Worm (Caenorhabditis elegans) whole organism, L2 larva: Measurements from ENCODE around the gene pld-1.

ENCODE experiments used
- C34F6.9 ChIP-seq: fragments of 150-350 bp; optimal IDR thresholded peaks from 2 replicates; lab custom pipeline; 2014; ENCODE audit warnings: missing biosample characterization, missing genetic modification characterization
- F13H6.1 ChIP-seq: sonication (generic microtip); optimal IDR thresholded peaks from 2 replicates; lab custom pipeline; 2016; ENCODE audit warnings: missing genetic modification characterization, missing compliant biosample characterization
- R02D3.7 ChIP-seq: fragments of 150-350 bp; optimal IDR thresholded peaks from 2 replicates; lab custom pipeline; 2014; ENCODE audit warnings: missing biosample characterization, missing genetic modification characterization
- alr-1 ChIP-seq: fragments of 150-350 bp; optimal IDR thresholded peaks from 2 replicates; lab custom pipeline; 2014; ENCODE audit warnings: missing biosample characterization, missing genetic modification characterization
- aly-2 ChIP-seq: fragments of 150-350 bp; optimal IDR thresholded peaks from 2 replicates; lab custom pipeline; 2014; ENCODE audit warnings: missing biosample characterization, missing genetic modification characterization
- ama-1 ChIP-seq: fragments of 150-350 bp; optimal IDR thresholded peaks from 2 replicates; lab custom pipeline; 2018; ENCODE audit warnings: inconsistent platforms
- blmp-1 ChIP-seq: sonication (generic microtip); optimal IDR thresholded peaks from 2 replicates; lab custom pipeline; 2017; ENCODE audit warnings: missing genetic modification characterization, mild to moderate bottlenecking, missing compliant biosample characterization, antibody characterized with exemption, moderate library complexity; ENCODE audit not compliant: insufficient read depth
- ceh-16 ChIP-seq: fragments of 150-350 bp; optimal IDR thresholded peaks from 2 replicates; lab custom pipeline; 2014; ENCODE audit warnings: missing biosample characterization, missing genetic modification characterization
- ceh-82 ChIP-seq: fragments of 150-350 bp; optimal IDR thresholded peaks from 2 replicates; lab custom pipeline; 2014; ENCODE audit warnings: missing biosample characterization, missing genetic modification characterization
- crh-2 ChIP-seq: sonication (generic microtip); optimal IDR thresholded peaks from 2 replicates; lab custom pipeline; 2017; ENCODE audit warnings: missing biosample characterization, missing genetic modification characterization
- dmd-4 ChIP-seq: sonication (generic microtip); optimal IDR thresholded peaks from 2 replicates; lab custom pipeline; 2017; ENCODE audit warnings: missing biosample characterization, missing genetic modification characterization
- egl-27 ChIP-seq: sonication (generic microtip); optimal IDR thresholded peaks from 3 replicates; lab custom pipeline; 2017; ENCODE audit warnings: missing biosample characterization, missing genetic modification reagents, missing genetic modification characterization
- elt-1 ChIP-seq: fragments of 150-350 bp; optimal IDR thresholded peaks from 2 replicates; lab custom pipeline; 2014; ENCODE audit warnings: missing biosample characterization, missing genetic modification characterization
- elt-3 ChIP-seq: sonication (generic microtip); optimal IDR thresholded peaks from 2 replicates; lab custom pipeline; 2017; ENCODE audit warnings: missing biosample characterization, missing genetic modification characterization
- fos-1 ChIP-seq: fragments of 150-350 bp; optimal IDR thresholded peaks from 2 replicates; lab custom pipeline; 2014; ENCODE audit warnings: missing biosample characterization, missing genetic modification characterization
- gmeb-1 ChIP-seq: fragments of 150-350 bp; optimal IDR thresholded peaks from 2 replicates; lab custom pipeline; 2014; ENCODE audit warnings: missing biosample characterization, missing genetic modification characterization
- lin-11 ChIP-seq: fragments of 150-350 bp; sonication (generic microtip); optimal IDR thresholded peaks from 2 replicates; lab custom pipeline; 2014; ENCODE audit warnings: missing biosample characterization, missing genetic modification characterization, inconsistent platforms, mixed read lengths
- lin-13 ChIP-seq: fragments of 150-350 bp; optimal IDR thresholded peaks from 2 replicates; lab custom pipeline; 2014; ENCODE audit warnings: missing biosample characterization, missing genetic modification reagents, missing genetic modification characterization
- mab-5 ChIP-seq: fragments of 150-350 bp; optimal IDR thresholded peaks from 2 replicates; lab custom pipeline; 2014; ENCODE audit warnings: missing biosample characterization, missing genetic modification characterization
- mbf-1 ChIP-seq: sonication (generic microtip); optimal IDR thresholded peaks from 2 replicates; lab custom pipeline; 2017; ENCODE audit warnings: missing biosample characterization, missing genetic modification characterization
- mdl-1 ChIP-seq, 2 experiments: fragments of 150-350 bp in 1 of 2; sonication (generic microtip) in 1 of 2; optimal IDR thresholded peaks; 2 replicates each; lab custom pipeline; 2017; ENCODE audit warnings: missing biosample characterization in 2 of 2, missing genetic modification characterization in 2 of 2
- nhr-10 ChIP-seq: sonication (generic microtip); optimal IDR thresholded peaks from 2 replicates; lab custom pipeline; 2017; ENCODE audit warnings: missing biosample characterization, missing genetic modification characterization
- nhr-12 ChIP-seq: fragments of 150-350 bp; optimal IDR thresholded peaks from 2 replicates; lab custom pipeline; 2014; ENCODE audit warnings: missing biosample characterization, missing genetic modification characterization
- nhr-129 ChIP-seq: fragments of 150-350 bp; optimal IDR thresholded peaks from 2 replicates; lab custom pipeline; 2014; ENCODE audit warnings: missing biosample characterization, missing genetic modification characterization
- nhr-21 ChIP-seq: fragments of 150-350 bp; optimal IDR thresholded peaks from 2 replicates; lab custom pipeline; 2014; ENCODE audit warnings: missing biosample characterization, missing genetic modification characterization
- nhr-23 ChIP-seq: fragments of 150-350 bp; optimal IDR thresholded peaks from 2 replicates; lab custom pipeline; 2014; ENCODE audit warnings: missing biosample characterization, missing genetic modification reagents, missing genetic modification characterization
- nhr-237 ChIP-seq: fragments of 150-350 bp; optimal IDR thresholded peaks from 2 replicates; lab custom pipeline; 2014; ENCODE audit warnings: missing biosample characterization, missing genetic modification characterization
- nhr-25 ChIP-seq: fragments of 150-350 bp; sonication (generic microtip); optimal IDR thresholded peaks from 3 replicates; lab custom pipeline; 2014; ENCODE audit warnings: missing biosample characterization, missing genetic modification characterization
- nhr-77 ChIP-seq: fragments of 150-350 bp; optimal IDR thresholded peaks from 2 replicates; lab custom pipeline; 2014; ENCODE audit warnings: missing biosample characterization, missing genetic modification characterization
- peb-1 ChIP-seq: fragments of 150-350 bp; optimal IDR thresholded peaks from 2 replicates; lab custom pipeline; 2014; ENCODE audit warnings: missing biosample characterization, missing genetic modification characterization
- sem-4 ChIP-seq: fragments of 150-350 bp; optimal IDR thresholded peaks from 2 replicates; lab custom pipeline; 2014; ENCODE audit warnings: missing biosample characterization, missing genetic modification reagents, missing genetic modification characterization
- skn-1 ChIP-seq: sonication (generic microtip); optimal IDR thresholded peaks from 2 replicates; lab custom pipeline; 2017; ENCODE audit warnings: missing biosample characterization, missing genetic modification characterization
- sma-3 ChIP-seq: sonication (generic microtip); optimal IDR thresholded peaks from 2 replicates; lab custom pipeline; 2016; ENCODE audit warnings: missing genetic modification reagents, missing genetic modification characterization, missing compliant biosample characterization
- sma-9 ChIP-seq, 2 experiments: fragments of 150-350 bp in 1 of 2; sonication (generic microtip) in 1 of 2; optimal IDR thresholded peaks; 2 replicates each; lab custom pipeline; 2014 to 2016; ENCODE audit warnings: missing genetic modification characterization in 2 of 2, mild to moderate bottlenecking in 1 of 2, missing biosample characterization in 1 of 2, missing compliant biosample characterization in 1 of 2, missing genetic modification reagents in 1 of 2, moderate library complexity in 1 of 2
- snpc-4 ChIP-seq: fragments of 150-350 bp; optimal IDR thresholded peaks from 2 replicates; lab custom pipeline; 2014; ENCODE audit warnings: missing biosample characterization, missing genetic modification characterization
- unc-39 ChIP-seq: fragments of 150-350 bp; optimal IDR thresholded peaks from 2 replicates; lab custom pipeline; 2014; ENCODE audit warnings: missing biosample characterization, missing genetic modification characterization
- unc-55 ChIP-seq: fragments of 150-350 bp; sonication (generic microtip); optimal IDR thresholded peaks from 3 replicates; lab custom pipeline; 2014; ENCODE audit warnings: missing biosample characterization, missing genetic modification reagents, missing genetic modification characterization
- unc-62 ChIP-seq: fragments of 150-350 bp; optimal IDR thresholded peaks from 2 replicates; lab custom pipeline; 2014; ENCODE audit warnings: missing biosample characterization, missing genetic modification reagents, missing genetic modification characterization
- zag-1 ChIP-seq: fragments of 150-350 bp; optimal IDR thresholded peaks from 2 replicates; lab custom pipeline; 2014; ENCODE audit warnings: missing biosample characterization, missing genetic modification characterization
- ztf-11 ChIP-seq: sonication (generic microtip); optimal IDR thresholded peaks from 2 replicates; lab custom pipeline; 2017; ENCODE audit warnings: missing biosample characterization, missing genetic modification characterization
- ztf-4 ChIP-seq: fragments of 150-350 bp; optimal IDR thresholded peaks from 2 replicates; lab custom pipeline; 2014; ENCODE audit warnings: missing biosample characterization, missing genetic modification characterization

pld-1 gene

DNA sequence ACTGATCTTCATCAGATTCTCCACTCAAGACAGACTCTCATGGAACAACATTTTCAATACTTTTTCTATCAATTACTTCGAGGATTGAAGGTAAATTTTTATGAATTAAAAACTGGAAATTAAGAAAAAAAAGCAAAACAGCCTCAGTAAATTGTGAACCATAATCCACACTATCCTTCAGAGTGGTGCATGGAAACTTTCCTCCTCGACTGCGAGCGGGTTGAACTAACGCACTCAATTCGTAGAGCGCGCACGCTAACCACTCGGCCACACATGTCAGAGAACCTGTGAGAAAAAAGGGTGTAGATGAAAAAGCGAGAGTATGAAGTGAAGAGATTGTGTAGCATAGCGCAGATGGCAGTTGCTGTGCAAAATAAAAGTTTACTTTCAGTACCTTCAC is 13.5 kb upstream of the pld-1 start (continued):
- TF ChIP-seq mdl-1 (tag; optimal IDR thresholded peaks at IDR 0.05; lab: Kevin White, UChicago) (peak in 1 of 2 experiments; percentile 4), ztf-11 (tag; lab: Kevin White, UChicago) (no peak), dmd-4 (no peak), F13H6.1 (tag; lab: Kevin White, UChicago) (peak; percentile 52), elt-3 (no peak), nhr-23 (tag; lab: Kevin White, UChicago) (no peak), fos-1 (tag; lab: Kevin White, UChicago) (peak; percentile 79), peb-1 (tag; lab: Kevin White, UChicago) (no peak), C34F6.9 (tag; lab: Kevin White, UChicago) (peak; percentile 52)

ce11 chrII:5103784-5104457 is 12.4 kb upstream of the pld-1 start, which contains the start of the genes C04G6.11 and mpk-2:
C04G6.11 (minus strand) TSS chrII:5103834.
mpk-2 (plus strand) TSS chrII:5104118.
- TF ChIP-seq ceh-16 (tag; lab: Kevin White, UChicago) (no peak), nhr-12 (tag; lab: Kevin White, UChicago) (no peak), nhr-237 (tag; lab: Kevin White, UChicago) (no peak), lin-11 (tag; lab: Kevin White, UChicago) (no peak), sem-4 (tag; lab: Kevin White, UChicago) (no peak), nhr-25 (no peak), unc-39 (tag; lab: Kevin White, UChicago) (no peak), sma-9 (GFP tag; optimal IDR thresholded peaks at IDR 0.05; lab: Kevin White, UChicago) (peak; percentile 59), sma-9 (tag; optimal IDR thresholded peaks at IDR 0.05; lab: Kevin White, UChicago) (no peak), fos-1 (tag; lab: Kevin White, UChicago) (peak; percentile 73), ztf-11 (tag; lab: Kevin White, UChicago) (no peak), F13H6.1 (tag; lab: Kevin White, UChicago) (peak; percentile 33), snpc-4 (no peak), sma-3 (GFP tag; lab: Kevin White, UChicago) (no peak), gmeb-1 (peak; percentile 25), elt-1 (tag; lab: Kevin White, UChicago) (no peak), ztf-4 (tag; lab: Kevin White, UChicago) (no peak), zag-1 (tag; lab: Kevin White, UChicago) (no peak), skn-1 (tag; lab: Kevin White, UChicago) (no peak), nhr-129 (tag; lab: Kevin White, UChicago) (no peak), alr-1 (no peak), crh-2 (peak; percentile 24), aly-2 (tag; lab: Kevin White, UChicago) (no peak), ama-1 (lab: Kevin White, UChicago) (no peak), lin-13 (GFP tag; lab: Kevin White, UChicago) (no peak), dmd-4 (no peak), nhr-23 (tag; lab: Kevin White, UChicago) (no peak), C34F6.9 (tag; lab: Kevin White, UChicago) (no peak), unc-55 (GFP tag; lab: Kevin White, UChicago) (no peak)

DNA sequence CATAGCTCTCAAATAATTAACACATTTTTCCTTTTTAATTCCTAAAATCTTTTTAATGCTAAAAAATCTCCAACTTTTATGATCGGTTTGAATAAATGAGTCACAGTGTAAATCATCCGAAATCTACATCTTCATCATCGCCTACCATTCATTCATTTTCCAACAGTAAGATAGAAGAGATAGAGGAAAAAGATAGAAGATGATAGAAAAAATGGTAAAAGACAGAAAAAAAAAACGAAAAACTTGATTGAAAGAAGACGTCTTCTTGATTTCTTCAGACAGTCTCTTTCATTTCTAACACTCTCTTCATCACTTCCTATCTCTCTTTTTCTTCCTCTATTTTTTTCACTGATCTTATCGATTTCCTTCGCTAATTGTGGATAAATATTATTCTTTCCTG is 11.7 kb upstream of the pld-1 start:
- peak; percentile 46 for TF ChIP-seq blmp-1
- TF ChIP-seq fos-1 (tag; lab: Kevin White, UChicago), result peak; percentile 34
- no peak for TF ChIP-seq egl-27 (tag; lab: Kevin White, UChicago)
- TF ChIP-seq ceh-82 (tag; lab: Kevin White, UChicago), result no peak
- no peak for TF ChIP-seq F13H6.1 (tag; lab: Kevin White, UChicago)
- no peak for TF ChIP-seq nhr-237 (tag; lab: Kevin White, UChicago)
- TF ChIP-seq nhr-129 (tag; lab: Kevin White, UChicago), result no peak
- TF ChIP-seq, all 48 proteins: peak for 2

DNA sequence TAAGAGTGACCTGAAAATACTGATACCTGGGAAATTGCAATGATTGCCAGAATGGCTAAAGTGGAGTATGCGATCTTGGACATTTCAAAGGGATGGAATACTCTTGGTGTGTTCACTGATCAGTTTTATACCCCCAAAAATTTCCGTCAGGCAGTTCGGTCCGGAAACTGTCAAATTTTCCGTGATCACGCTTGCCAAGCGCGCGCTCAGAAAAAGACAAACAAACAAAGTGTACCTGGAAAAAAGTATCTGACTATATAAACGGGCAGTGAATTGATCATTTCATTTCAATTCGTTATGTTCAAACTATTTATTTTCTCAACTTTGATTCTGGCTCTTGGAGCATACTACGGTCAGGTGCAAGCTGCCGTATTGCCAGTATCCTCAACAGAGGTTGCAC is 10.2 kb upstream of the pld-1 start, which contains the start of the genes idpb-3 and idpb-1:
Gene idpb-3, minus strand, starts transcription at position 101 of the 400 bp plus-strand sequence.
Gene idpb-1, plus strand, starts transcription at position 284 of the 400 bp plus-strand sequence.
- no peak for TF ChIP-seq mbf-1 (tag; lab: Kevin White, UChicago)
- no peak for TF ChIP-seq aly-2 (tag; lab: Kevin White, UChicago)
- no peak for TF ChIP-seq nhr-10 (tag; lab: Kevin White, UChicago)
- TF ChIP-seq F13H6.1 (tag; lab: Kevin White, UChicago), result no peak
- TF ChIP-seq unc-62 (GFP tag; lab: Kevin White, UChicago), result no peak
- no peak for TF ChIP-seq nhr-23 (tag; lab: Kevin White, UChicago)
- TF ChIP-seq nhr-77 (tag; lab: Kevin White, UChicago), result no peak
- no peak for TF ChIP-seq nhr-21
- no peak for TF ChIP-seq nhr-129 (tag; lab: Kevin White, UChicago)
- no peak for TF ChIP-seq blmp-1
- TF ChIP-seq R02D3.7, result no peak
- no peak for TF ChIP-seq dmd-4
- no peak for TF ChIP-seq elt-1 (tag; lab: Kevin White, UChicago)
- no peak for TF ChIP-seq mab-5 (tag; lab: Kevin White, UChicago)
- TF ChIP-seq nhr-237 (tag; lab: Kevin White, UChicago), result no peak
- TF ChIP-seq ceh-82 (tag; lab: Kevin White, UChicago), result no peak
